Fruit fly (Drosophila melanogaster): ENCODE measurements around the gene Brd.
A peak's percentile ranks its signal among the peaks of the same experiment; 100 is the strongest.

Brd gene

dm6 chr3L:14982675-14983084 is 10.2 kb downstream of the Brd start, which contains the start of gene CG5114 (continued):
- TF ChIP-seq Stat92E (GFP tag; optimal IDR thresholded peaks at IDR 0.05) (no peak), pnt (GFP tag; optimal IDR thresholded peaks at IDR 0.05) (no peak), ato (GFP tag; IDR thresholded peaks at IDR 0.05; ENCODE audit: partially characterized antibody) (peak; percentile 76), CkIIα-i1 (GFP tag; IDR thresholded peaks at IDR 0.05) (no peak), CG2116 (GFP tag; optimal IDR thresholded peaks at IDR 0.05) (peak; percentile 91), ken (GFP tag; IDR thresholded peaks at IDR 0.05) (0 out of 3 replicates have a peak, but pooled peaks have one; percentile 39), tup (GFP tag; optimal IDR thresholded peaks at IDR 0.05) (no peak), ara (GFP tag; IDR thresholded peaks at IDR 0.05) (0 out of 2 replicates have a peak, but pooled peaks have one; percentile 31), CG13894 (tag; optimal IDR thresholded peaks at IDR 0.05) (peak; percentile 65), dmrt11E (tag; optimal IDR thresholded peaks at IDR 0.05) (peak; percentile 1), CTCF (GFP tag; optimal IDR thresholded peaks at IDR 0.05) (peak; percentile 44), wor (GFP tag; IDR thresholded peaks at IDR 0.05) (no peak), CG33213 (GFP tag; optimal IDR thresholded peaks at IDR 0.05) (peak; percentile 53), CG12769 (tag; optimal IDR thresholded peaks at IDR 0.05) (peak; percentile 65), eve (GFP tag; optimal IDR thresholded peaks at IDR 0.05) (no peak), CG15073 (GFP tag; optimal IDR thresholded peaks at IDR 0.05) (no peak), nerfin-2 (GFP tag; IDR thresholded peaks at IDR 0.05; ENCODE audit: partially characterized antibody) (peak; percentile 78), CG14441 (GFP tag; IDR thresholded peaks at IDR 0.05) (peak; percentile 38; the same call in 1 of the 2 replicates), Opbp (GFP tag; IDR thresholded peaks at IDR 0.05; ENCODE audit: partially characterized antibody) (peak; percentile 94), Optix (GFP tag; IDR thresholded peaks at IDR 0.05) (no peak), bab2 (GFP tag; optimal IDR thresholded peaks at IDR 0.05) (peak; percentile 15), Ravus (GFP tag; IDR thresholded peaks at IDR 0.05) (no peak), D (optimal IDR thresholded peaks at IDR 0.05) (peak; percentile 78), D (GFP tag; optimal IDR thresholded peaks at IDR 0.05) (no peak), nerfin-1 (tag; optimal IDR thresholded peaks at IDR 0.05) (peak; percentile 25), CG33557 (GFP tag; optimal IDR thresholded peaks at IDR 0.05) (no peak), CG31224 (GFP tag; IDR thresholded peaks at IDR 0.05) (no peak), Trl (optimal IDR thresholded peaks at IDR 0.05) (no peak), Trl (GFP tag; optimal IDR thresholded peaks at IDR 0.05) (peak; percentile 64)

- TF ChIP-seq Oli (tag; optimal IDR thresholded peaks at IDR 0.05) (no peak), CG15601 (tag; optimal IDR thresholded peaks at IDR 0.05) (no peak), CG14050 (GFP tag; IDR thresholded peaks at IDR 0.05) (no peak), Trl (optimal IDR thresholded peaks at IDR 0.05) (peak in 1 of 2 experiments; percentile 24), Trl (GFP tag; optimal IDR thresholded peaks at IDR 0.05) (no peak), gfzf (GFP tag; optimal IDR thresholded peaks at IDR 0.05) (no peak), CG17912 (GFP tag; optimal IDR thresholded peaks at IDR 0.05) (no peak), H15 (GFP tag; IDR thresholded peaks at IDR 0.05) (no peak), tap (tag; optimal IDR thresholded peaks at IDR 0.05) (no peak), CG2712 (tag; optimal IDR thresholded peaks at IDR 0.05) (peak; percentile 13), kah (GFP tag; optimal IDR thresholded peaks at IDR 0.05) (peak; percentile 25), CG8478 (optimal IDR thresholded peaks at IDR 0.05) (no peak), CG2199 (GFP tag; IDR thresholded peaks at IDR 0.05) (0 out of 3 replicates have a peak, but pooled peaks have one; percentile 24), CG10979 (tag; optimal IDR thresholded peaks at IDR 0.05) (peak; percentile 14), tx (GFP tag; optimal IDR thresholded peaks at IDR 0.05) (no peak), CG18599 (GFP tag; optimal IDR thresholded peaks at IDR 0.05) (no peak), ems (GFP tag; optimal IDR thresholded peaks at IDR 0.05) (no peak), jumu (GFP tag; optimal IDR thresholded peaks at IDR 0.05) (no peak), CG7987 (GFP tag; optimal IDR thresholded peaks at IDR 0.05) (no peak), CG14710 (tag; optimal IDR thresholded peaks at IDR 0.05) (no peak), CG18262 (tag; optimal IDR thresholded peaks at IDR 0.05) (peak; percentile 25), phol (tag; optimal IDR thresholded peaks at IDR 0.05) (no peak), CG13775 (GFP tag; optimal IDR thresholded peaks at IDR 0.05) (no peak), Dll (GFP tag; IDR thresholded peaks at IDR 0.05; ENCODE audit: partially characterized antibody) (no peak), sens (GFP tag) (peak; percentile 56)
These were observed 12.2 kb downstream of the Brd start, which contains the start of gene mnd for dm6 chr3L:14984521-14985150. mnd (plus strand) TSS chr3L:14985100.
